Worm (Caenorhabditis elegans): ENCODE measurements around the gene str-143.

The str-143 gene

DNA sequence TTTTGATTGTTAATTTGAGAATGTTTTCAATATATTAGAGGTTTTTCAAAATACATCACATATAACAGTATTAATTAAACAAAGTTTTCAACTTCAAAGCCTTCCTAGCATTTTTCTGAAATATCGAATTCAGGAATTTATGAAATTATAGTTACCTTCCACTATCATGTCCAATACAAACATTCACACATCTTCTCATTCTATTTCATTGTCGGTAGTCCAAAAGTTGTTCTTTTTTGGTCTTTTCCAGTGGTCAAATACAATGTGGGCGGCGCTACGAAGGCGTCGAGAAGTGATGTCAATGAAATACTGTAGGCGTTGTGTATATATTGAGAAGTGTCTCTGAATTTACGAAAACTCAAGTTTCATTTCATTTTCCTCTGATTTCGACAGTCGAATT lies 6.2 kb upstream of the str-143 start, which contains the start of gene catp-3:
catp-3 (plus strand) TSS at position 301 of the 400 bp plus-strand sequence.
- no peak for TF ChIP-seq dmd-4 (tag; optimal IDR thresholded peaks at IDR 0.05; ENCODE audit: borderline replicate concordance)
- TF ChIP-seq unc-3 (GFP tag; conservative IDR thresholded peaks at IDR 0.05): no peak
- TF ChIP-seq unc-3 (tag; optimal IDR thresholded peaks at IDR 0.05): no peak
- no peak for TF ChIP-seq ceh-24 (tag; optimal IDR thresholded peaks at IDR 0.05)
- TF ChIP-seq pros-1 (tag; optimal IDR thresholded peaks at IDR 0.05): no peak
- TF ChIP-seq fkh-10 (GFP tag; optimal IDR thresholded peaks at IDR 0.05): no peak
- no peak for TF ChIP-seq pat-9 (tag; optimal IDR thresholded peaks at IDR 0.05)
- TF ChIP-seq pqm-1 (tag; optimal IDR thresholded peaks at IDR 0.05): no peak

DNA sequence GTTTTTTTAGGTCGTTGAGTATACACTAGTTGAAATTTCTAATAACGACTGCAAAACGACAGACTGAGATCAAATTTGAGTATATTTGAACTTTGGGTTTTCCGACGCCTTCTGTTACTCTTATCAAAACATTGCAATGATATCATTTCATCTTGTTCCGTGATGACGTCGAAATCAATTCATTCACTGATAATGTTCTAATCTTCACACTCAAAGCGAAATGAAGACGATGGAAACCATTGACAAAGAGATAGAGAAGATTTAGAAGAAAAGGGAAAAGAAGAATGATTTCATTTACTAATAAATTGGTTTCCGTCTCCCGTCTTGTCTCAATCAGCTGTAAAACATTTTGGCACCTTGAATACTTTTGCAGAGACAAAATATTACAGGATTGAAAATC lies 3.6 kb upstream of the str-143 start:
- no peak for TF ChIP-seq ceh-18 (tag; optimal IDR thresholded peaks at IDR 0.05)
- no peak for TF ChIP-seq pha-2 (tag; optimal IDR thresholded peaks at IDR 0.05)
- no peak for TF ChIP-seq ceh-22 (tag; optimal IDR thresholded peaks at IDR 0.05)
- TF ChIP-seq ceh-30 (tag; optimal IDR thresholded peaks at IDR 0.05): no peak
- TF ChIP-seq ets-4 (tag; optimal IDR thresholded peaks at IDR 0.05): no peak
- TF ChIP-seq lin-11 (tag; optimal IDR thresholded peaks at IDR 0.05): no peak
- TF ChIP-seq gmeb-2 (tag; optimal IDR thresholded peaks at IDR 0.05): no peak
- no peak for TF ChIP-seq elt-2 (tag; optimal IDR thresholded peaks at IDR 0.05)
- TF ChIP-seq ceh-31 (tag; optimal IDR thresholded peaks at IDR 0.05): no peak
- TF ChIP-seq madf-2 (tag; optimal IDR thresholded peaks at IDR 0.05): no peak
- TF ChIP-seq pha-4 (tag; optimal IDR thresholded peaks at IDR 0.05): no peak
- TF ChIP-seq ztf-16 (tag; optimal IDR thresholded peaks at IDR 0.05): no peak
- TF ChIP-seq pat-9 (tag; optimal IDR thresholded peaks at IDR 0.05): no peak
- TF ChIP-seq ceh-6 (GFP tag; optimal IDR thresholded peaks at IDR 0.05): no peak
- no peak for TF ChIP-seq syd-9 (tag; optimal IDR thresholded peaks at IDR 0.05)
- TF ChIP-seq ceh-2 (tag; optimal IDR thresholded peaks at IDR 0.05): no peak
- no peak for TF ChIP-seq che-1 (tag; optimal IDR thresholded peaks at IDR 0.05)
- no peak for TF ChIP-seq ahr-1 (tag; optimal IDR thresholded peaks at IDR 0.05)

DNA sequence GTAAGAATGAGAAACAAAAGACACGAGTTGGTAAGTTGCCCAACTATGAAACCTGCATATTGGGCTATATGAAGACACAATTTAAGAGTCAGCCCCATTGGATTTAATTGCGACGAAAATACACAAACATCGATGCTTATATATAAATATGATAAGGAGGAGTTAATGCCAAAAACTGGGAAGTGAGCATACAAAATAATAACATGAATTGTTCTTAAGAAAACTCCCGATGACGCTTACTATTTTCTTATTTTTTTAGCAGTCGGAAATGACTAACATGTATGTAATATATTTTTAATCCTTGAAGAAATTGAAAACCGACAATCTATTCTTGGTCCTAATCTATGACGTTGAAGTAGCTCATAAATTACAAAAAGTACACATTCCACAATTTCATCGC lies 2.5 kb upstream of the str-143 start, which contains the start of gene str-144:
str-144 (minus strand) TSS at position 101 of the 400 bp plus-strand sequence.
- TF ChIP-seq pha-2 (tag; optimal IDR thresholded peaks at IDR 0.05) (no peak), che-1 (tag; optimal IDR thresholded peaks at IDR 0.05) (no peak), C38D4.7 (GFP tag; optimal IDR thresholded peaks at IDR 0.05) (no peak), hlh-6 (tag; optimal IDR thresholded peaks at IDR 0.05) (no peak), ceh-45 (GFP tag; IDR thresholded peaks at IDR 0.05) (no peak), nhr-11 (tag; optimal IDR thresholded peaks at IDR 0.05) (no peak), unc-55 (GFP tag; optimal IDR thresholded peaks at IDR 0.05) (no peak), ref-2 (tag; optimal IDR thresholded peaks at IDR 0.05) (no peak), ztf-16 (tag; optimal IDR thresholded peaks at IDR 0.05) (no peak), ceh-9 (tag; optimal IDR thresholded peaks at IDR 0.05) (no peak), Y22D7AL.16 (tag; optimal IDR thresholded peaks at IDR 0.05) (no peak), elt-4 (tag; optimal IDR thresholded peaks at IDR 0.05) (no peak), ceh-6 (GFP tag; optimal IDR thresholded peaks at IDR 0.05) (no peak), C08G9.2 (tag; optimal IDR thresholded peaks at IDR 0.05) (no peak), fax-1 (tag; optimal IDR thresholded peaks at IDR 0.05) (no peak), ets-4 (tag; optimal IDR thresholded peaks at IDR 0.05) (no peak), lim-6 (tag; optimal IDR thresholded peaks at IDR 0.05) (no peak), nhr-232 (tag; optimal IDR thresholded peaks at IDR 0.05) (no peak), K02D7.2 (tag; optimal IDR thresholded peaks at IDR 0.05) (no peak), ceh-2 (tag; optimal IDR thresholded peaks at IDR 0.05) (no peak)

DNA sequence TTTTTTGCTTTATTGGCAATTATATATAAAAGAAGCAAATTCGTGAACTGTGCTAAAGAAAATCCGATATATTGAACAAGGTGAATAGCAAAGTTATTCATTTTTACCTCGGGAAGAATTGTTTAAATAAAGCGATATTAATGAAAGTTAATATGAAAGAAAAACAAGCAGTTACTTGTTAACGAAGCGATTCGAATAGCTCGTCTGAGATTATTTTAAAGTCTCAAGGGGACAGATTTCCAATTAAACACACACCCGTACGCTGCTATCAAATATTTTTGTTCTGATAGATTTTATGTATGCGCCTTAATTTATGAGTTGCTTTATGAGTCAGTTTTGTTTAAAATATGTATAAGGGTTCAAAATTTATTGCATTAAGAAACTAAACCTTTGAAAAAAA lies 1.7 kb downstream of the str-143 start, which contains the start of gene str-140:
str-140 (minus strand) TSS at position 101 of the 400 bp plus-strand sequence.
- TF ChIP-seq nhr-11 (tag; optimal IDR thresholded peaks at IDR 0.05) (no peak), ceh-2 (tag; optimal IDR thresholded peaks at IDR 0.05) (no peak), hlh-8 (tag; optimal IDR thresholded peaks at IDR 0.05) (no peak), ceh-24 (tag; optimal IDR thresholded peaks at IDR 0.05) (no peak), fax-1 (tag; optimal IDR thresholded peaks at IDR 0.05) (no peak), ceh-30 (tag; optimal IDR thresholded peaks at IDR 0.05) (no peak), ceh-48 (tag; optimal IDR thresholded peaks at IDR 0.05) (no peak), sox-2 (GFP tag; IDR thresholded peaks at IDR 0.05) (no peak), F13H6.1 (tag; optimal IDR thresholded peaks at IDR 0.05) (no peak), ceh-34 (tag; optimal IDR thresholded peaks at IDR 0.05) (no peak), pha-2 (tag; optimal IDR thresholded peaks at IDR 0.05) (no peak), elt-2 (tag; optimal IDR thresholded peaks at IDR 0.05) (no peak), ttx-3 (tag; optimal IDR thresholded peaks at IDR 0.05) (no peak), tbx-7 (tag; optimal IDR thresholded peaks at IDR 0.05) (no peak), fkh-6 (tag; optimal IDR thresholded peaks at IDR 0.05) (no peak)

All from whole organism, late embryonic.